Worm (Caenorhabditis elegans) whole organism, late embryonic: ENCODE results near the gene F11G11.5.

Source experiments
- F13H6.1 ChIP-seq: sonication (generic microtip); optimal IDR thresholded peaks from 2 replicates; lab custom pipeline; 2016; ENCODE audit warnings: missing genetic modification characterization, missing compliant biosample characterization
- ama-1 ChIP-seq: fragments of 150-350 bp; optimal IDR thresholded peaks from 2 replicates; lab custom pipeline; 2014
- ceh-48 ChIP-seq: sonication (generic microtip); optimal IDR thresholded peaks from 2 replicates; lab custom pipeline; 2016; ENCODE audit warnings: missing genetic modification characterization, inconsistent platforms, missing compliant biosample characterization
- ceh-6 ChIP-seq: fragments of 200-800 bp; sonication (Bioruptor generic); optimal IDR thresholded peaks from 2 replicates; lab custom pipeline; 2018; ENCODE audit warnings: mild to moderate bottlenecking, missing genetic modification characterization, missing compliant biosample characterization
- ceh-9 ChIP-seq: sonication (generic microtip); optimal IDR thresholded peaks from 2 replicates; lab custom pipeline; 2016; ENCODE audit warnings: mild to moderate bottlenecking, missing genetic modification characterization, inconsistent platforms, missing compliant biosample characterization
- dmd-4 ChIP-seq: sonication (generic microtip); optimal IDR thresholded peaks from 2 replicates; lab custom pipeline; 2016; ENCODE audit warnings: borderline replicate concordance, missing genetic modification characterization, missing compliant biosample characterization
- fax-1 ChIP-seq: sonication (generic microtip); optimal IDR thresholded peaks from 2 replicates; lab custom pipeline; 2016; ENCODE audit warnings: missing genotype, missing genetic modification characterization, missing compliant biosample characterization
- fkh-10 ChIP-seq: fragments of 150-350 bp; optimal IDR thresholded peaks from 2 replicates; lab custom pipeline; 2014; ENCODE audit warnings: missing biosample characterization, missing genetic modification reagents, missing genetic modification characterization
- lim-6 ChIP-seq: sonication (generic microtip); optimal IDR thresholded peaks from 2 replicates; lab custom pipeline; 2016; ENCODE audit warnings: missing genetic modification characterization, missing compliant biosample characterization
- nfya-1 ChIP-seq: sonication (generic microtip); optimal IDR thresholded peaks from 2 replicates; lab custom pipeline; 2017; ENCODE audit warnings: missing genetic modification characterization, mild to moderate bottlenecking, missing compliant biosample characterization, antibody characterized with exemption, moderate library complexity
- pha-4 ChIP-seq: fragments of 150-350 bp; optimal IDR thresholded peaks from 2 replicates; lab custom pipeline; 2018; ENCODE audit warnings: missing biosample characterization, missing genetic modification reagents, missing genetic modification characterization
- ref-2 ChIP-seq: sonication (generic microtip); optimal IDR thresholded peaks from 2 replicates; lab custom pipeline; 2016; ENCODE audit warnings: missing genetic modification characterization, missing compliant biosample characterization
- unc-55 ChIP-seq: sonication (generic microtip); optimal IDR thresholded peaks from 2 replicates; lab custom pipeline; 2017; ENCODE audit warnings: missing biosample characterization, missing genetic modification reagents, missing genetic modification characterization

DNA sequence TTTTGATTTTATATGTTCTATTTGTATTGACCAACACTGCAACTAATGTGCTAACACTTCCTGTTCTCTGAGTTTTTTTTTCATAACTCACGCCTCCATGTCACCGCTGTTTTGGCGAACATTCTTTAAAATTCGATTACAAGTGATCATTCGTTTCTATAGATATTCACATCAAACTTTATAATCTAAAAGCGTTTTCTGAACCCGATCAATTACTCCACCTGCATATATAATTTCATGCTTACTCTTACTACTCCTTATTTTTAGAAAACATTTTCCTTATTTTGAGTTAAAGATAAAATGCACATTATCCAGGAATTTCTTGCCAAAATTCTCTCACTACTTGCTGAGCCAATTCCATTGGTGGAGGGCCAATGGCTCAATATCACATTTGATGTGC is 28.3 kb downstream of the F11G11.5 start, which contains the start of gene R05F9.7:
- TF ChIP-seq nfya-1 (tag; lab: Kevin White, UChicago), result no peak
- no peak for TF ChIP-seq dmd-4 (tag; lab: Kevin White, UChicago)
- no peak for TF ChIP-seq ceh-6 (GFP tag; lab: Kevin White, UChicago)
- no peak for TF ChIP-seq fkh-10 (GFP tag; lab: Kevin White, UChicago)
- no peak for TF ChIP-seq F13H6.1 (tag; lab: Kevin White, UChicago)
- TF ChIP-seq unc-55 (GFP tag; lab: Kevin White, UChicago), result no peak
- TF ChIP-seq pha-4 (tag; lab: Kevin White, UChicago), result no peak
- no peak for TF ChIP-seq ceh-48 (tag; lab: Kevin White, UChicago)
- no peak for TF ChIP-seq ceh-9 (tag; lab: Kevin White, UChicago)
- TF ChIP-seq lim-6 (tag; lab: Kevin White, UChicago), result no peak
- no peak for TF ChIP-seq ref-2
- no peak for TF ChIP-seq fax-1
- TF ChIP-seq ama-1, result no peak
